Worm (Caenorhabditis elegans): Measurements from ENCODE around the gene C03G6.6.

DNA sequence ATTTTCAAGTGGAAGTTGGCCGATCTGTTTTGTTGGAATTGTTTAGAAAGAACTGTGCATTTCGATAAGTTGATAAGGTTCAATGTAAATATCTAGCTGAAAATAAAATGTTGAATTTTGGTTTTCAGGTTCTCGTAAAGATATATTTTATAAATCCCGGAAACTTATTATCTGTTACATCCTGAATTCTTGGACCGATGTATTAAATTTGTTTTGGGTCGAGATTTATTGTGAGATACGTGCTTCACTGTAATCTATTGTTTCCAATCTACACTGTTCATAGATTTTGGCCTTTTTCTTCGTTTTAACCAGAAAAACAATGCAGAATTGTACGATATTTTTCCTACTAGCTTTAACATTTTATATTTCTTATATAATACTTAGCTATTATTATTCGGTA, at the start of gene C03G6.6:
- TF ChIP-seq ceh-19 (GFP tag; optimal IDR thresholded peaks at IDR 0.05) (no peak), rnt-1 (tag; optimal IDR thresholded peaks at IDR 0.05) (no peak)

Data from whole organism, late embryonic.